Fruit fly (Drosophila melanogaster): ENCODE data around the gene CHMP2B.
A peak's percentile ranks its signal among the peaks of the same experiment; 100 is the strongest.

CHMP2B gene

DNA sequence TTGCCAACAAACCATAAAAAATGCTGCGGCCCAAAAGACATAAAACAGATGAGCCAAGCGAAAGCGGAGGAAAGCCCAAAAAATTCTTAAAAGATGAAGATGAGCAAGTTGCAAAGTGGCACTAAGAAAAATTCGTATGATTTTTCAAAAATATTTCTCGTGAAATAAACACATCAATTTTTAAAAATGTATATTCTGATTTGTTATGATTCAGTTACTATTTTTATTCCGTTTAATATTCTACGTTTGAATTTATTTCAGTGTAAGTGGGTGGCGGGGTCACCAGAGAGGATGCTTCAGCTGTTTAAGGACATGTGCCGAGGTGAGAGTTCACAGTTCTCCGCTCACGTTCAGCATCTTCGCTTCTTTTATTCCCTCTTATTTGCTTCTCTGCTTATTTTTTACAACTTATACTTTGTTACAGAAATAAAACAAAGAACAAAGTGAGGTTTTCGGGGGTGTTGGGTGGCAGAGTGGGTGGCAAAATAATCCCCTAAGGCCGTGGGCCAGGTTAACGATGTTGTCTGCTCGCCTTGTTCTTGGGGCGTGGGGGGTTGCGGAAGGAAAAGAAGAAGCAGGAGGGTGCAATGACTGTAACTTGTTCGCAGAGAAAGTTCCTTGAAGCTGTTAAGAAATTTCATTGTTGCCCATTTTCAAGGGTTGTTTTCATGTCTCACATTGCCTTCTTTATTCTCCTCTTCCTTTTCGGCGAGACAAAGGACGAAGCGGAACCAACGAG is 43.0 kb downstream of the CHMP2B start (continued):
- TF ChIP-seq hkb (optimal IDR thresholded peaks at IDR 0.05) (no peak), hkb (GFP tag; IDR thresholded peaks at IDR 0.05) (peak; percentile 66; the same call in 1 of the 2 replicates), sim (GFP tag; IDR thresholded peaks at IDR 0.05) (no peak; the same call in 1 of the 2 replicates), gce (GFP tag; IDR thresholded peaks at IDR 0.05) (peak; percentile 33; the same call in 1 of the 3 replicates), lbe (GFP tag; optimal IDR thresholded peaks at IDR 0.05) (no peak), caup (GFP tag; optimal IDR thresholded peaks at IDR 0.05; ENCODE audit: severe bottlenecking) (peak; percentile 43), bbx (GFP tag; IDR thresholded peaks at IDR 0.05; ENCODE audit: partially characterized antibody) (no peak), sob (GFP tag; IDR thresholded peaks at IDR 0.05) (peak; percentile 41; the same call in 1 of the 2 replicates), Jarid2 (GFP tag; optimal IDR thresholded peaks at IDR 0.05) (no peak), CG34224 (GFP tag; IDR thresholded peaks at IDR 0.05; ENCODE audit: partially characterized antibody) (no peak), Ptx1 (GFP tag; IDR thresholded peaks at IDR 0.05) (peak; percentile 53; the same call in 1 of the 2 replicates), gsb (GFP tag; IDR thresholded peaks at IDR 0.05) (no peak), Hand (GFP tag; optimal IDR thresholded peaks at IDR 0.05) (peak; percentile 69), ase (GFP tag; IDR thresholded peaks at IDR 0.05) (no peak), gt (GFP tag; IDR thresholded peaks at IDR 0.05) (no peak), Dfd (GFP tag; optimal IDR thresholded peaks at IDR 0.05) (no peak), E2f2 (GFP tag; IDR thresholded peaks at IDR 0.05) (peak; percentile 31; the same call in 1 of the 2 replicates), Lpt (GFP tag; optimal IDR thresholded peaks at IDR 0.05) (no peak), CG9727 (GFP tag; optimal IDR thresholded peaks at IDR 0.05) (peak; percentile 54), CG1832 (GFP tag; optimal IDR thresholded peaks at IDR 0.05) (no peak), CG10462 (GFP tag; optimal IDR thresholded peaks at IDR 0.05) (no peak), CG18599 (GFP tag; optimal IDR thresholded peaks at IDR 0.05) (peak; percentile 80), Med (GFP tag) (peak; percentile 86), Aef1 (GFP tag; IDR thresholded peaks at IDR 0.05) (0 out of 3 replicates have a peak, but pooled peaks have one; percentile 15), kah (GFP tag; optimal IDR thresholded peaks at IDR 0.05) (no peak), CG32772 (GFP tag; IDR thresholded peaks at IDR 0.05) (no peak), CG14860 (GFP tag; IDR thresholded peaks at IDR 0.05; ENCODE audit: partially characterized antibody) (no peak), emc (GFP tag; optimal IDR thresholded peaks at IDR 0.05) (no peak), Vsx1 (GFP tag; optimal IDR thresholded peaks at IDR 0.05) (no peak), pzg (GFP tag; optimal IDR thresholded peaks at IDR 0.05) (no peak), chif (GFP tag; optimal IDR thresholded peaks at IDR 0.05) (no peak), aop (GFP tag; IDR thresholded peaks at IDR 0.05) (no peak), Atf-2 (GFP tag; optimal IDR thresholded peaks at IDR 0.05) (no peak), CG14441 (GFP tag; IDR thresholded peaks at IDR 0.05) (peak; percentile 46; the same call in 1 of the 2 replicates), Bgb (GFP tag; IDR thresholded peaks at IDR 0.05; ENCODE audit: partially characterized antibody) (no peak), Meics (GFP tag; optimal IDR thresholded peaks at IDR 0.05) (peak; percentile 63), insv (GFP tag; optimal IDR thresholded peaks at IDR 0.05) (no peak), Dll (GFP tag; IDR thresholded peaks at IDR 0.05; ENCODE audit: partially characterized antibody) (no peak), ci (GFP tag; IDR thresholded peaks at IDR 0.05) (peak; percentile 53; the same call in 1 of the 3 replicates), nerfin-2 (GFP tag; IDR thresholded peaks at IDR 0.05; ENCODE audit: partially characterized antibody) (no peak), Doc3 (GFP tag; IDR thresholded peaks at IDR 0.05; ENCODE audit: partially characterized antibody) (no peak), CG2120 (GFP tag; optimal IDR thresholded peaks at IDR 0.05) (peak; percentile 65), btn (GFP tag; optimal IDR thresholded peaks at IDR 0.05) (no peak), Ssrp (tag; optimal IDR thresholded peaks at IDR 0.05) (peak; percentile 16), dmrt11E (tag; optimal IDR thresholded peaks at IDR 0.05) (no peak), CG3995 (GFP tag; optimal IDR thresholded peaks at IDR 0.05) (no peak), ato (GFP tag; IDR thresholded peaks at IDR 0.05; ENCODE audit: partially characterized antibody) (no peak), Mrtf (GFP tag; IDR thresholded peaks at IDR 0.05) (0 out of 3 replicates have a peak, but pooled peaks have one; percentile 45), CG11560 (tag; IDR thresholded peaks at IDR 0.05) (0 out of 3 replicates have a peak, but pooled peaks have one; percentile 39)

All from whole organism, embryonic.